Worm (Caenorhabditis elegans): ENCODE measurements around the gene C01B10.44.

The C01B10.44 gene

ce11 chrIV:6667898-6668297 lies 44.4 kb downstream of the C01B10.44 start, which contains the start of gene Y73B6A.1:
Y73B6A.1 (minus strand) TSS chrIV:6667998.
- TF ChIP-seq efl-3 (GFP tag; optimal IDR thresholded peaks at IDR 0.05) (no peak), ceh-88 (GFP tag; IDR thresholded peaks at IDR 0.05) (no peak), fkh-8 (tag; optimal IDR thresholded peaks at IDR 0.05) (no peak), nhr-76 (tag; optimal IDR thresholded peaks at IDR 0.05) (no peak), snu-23 (GFP tag; optimal IDR thresholded peaks at IDR 0.05) (no peak), nhr-11 (tag; optimal IDR thresholded peaks at IDR 0.05) (no peak), nhr-71 (tag; optimal IDR thresholded peaks at IDR 0.05) (no peak), nhr-90 (tag; optimal IDR thresholded peaks at IDR 0.05; ENCODE audit: poor library complexity) (no peak), vab-15 (tag; optimal IDR thresholded peaks at IDR 0.05) (no peak), unc-130 (tag; optimal IDR thresholded peaks at IDR 0.05) (no peak), fos-1 (tag; optimal IDR thresholded peaks at IDR 0.05) (no peak), unc-86 (tag; optimal IDR thresholded peaks at IDR 0.05) (no peak), nhr-20 (tag; optimal IDR thresholded peaks at IDR 0.05) (no peak), jun-1 (tag; optimal IDR thresholded peaks at IDR 0.05) (no peak), F16B12.6 (tag; optimal IDR thresholded peaks at IDR 0.05) (no peak), C16A3.4 (tag; optimal IDR thresholded peaks at IDR 0.05) (no peak), ztf-11 (tag; optimal IDR thresholded peaks at IDR 0.05) (no peak), nhr-77 (tag; optimal IDR thresholded peaks at IDR 0.05) (no peak), zag-1 (tag; optimal IDR thresholded peaks at IDR 0.05) (no peak), blmp-1 (tag; optimal IDR thresholded peaks at IDR 0.05) (no peak)
